Fruit fly (Drosophila melanogaster): Measurements from ENCODE around the gene Pc.

DNA sequence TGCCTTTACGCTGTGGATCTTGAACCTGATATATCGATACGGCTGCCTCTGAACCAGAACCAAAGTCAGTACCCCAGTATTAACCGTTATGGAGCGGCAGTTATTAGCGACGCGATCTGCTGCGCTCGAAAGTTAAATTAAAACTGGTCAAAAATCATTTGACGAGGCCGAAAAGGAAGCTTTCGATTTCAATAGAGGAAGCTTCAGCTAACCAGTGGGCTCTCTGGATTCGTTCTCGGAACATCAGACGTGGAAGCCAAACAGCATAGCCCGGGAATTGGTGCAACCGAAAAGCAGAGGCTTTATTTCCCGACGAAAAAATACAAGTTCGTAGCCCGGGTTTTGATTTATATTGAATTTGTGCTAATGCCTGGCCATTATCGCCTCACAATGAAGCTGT, 25.1 kb downstream of the Pc start, which contains the start of gene Cpr78Ca:
- no peak for TF ChIP-seq kay (GFP tag; ENCODE audit: borderline replicate concordance)
- no peak for TF ChIP-seq CG14711 (tag; optimal IDR thresholded peaks at IDR 0.05)
- TF ChIP-seq CG5204 (GFP tag; optimal IDR thresholded peaks at IDR 0.05), result no peak
- TF ChIP-seq CG12768 (GFP tag; optimal IDR thresholded peaks at IDR 0.05), result no peak
- TF ChIP-seq bab1 (GFP tag; optimal IDR thresholded peaks at IDR 0.05), result no peak
- no peak for TF ChIP-seq ovo (GFP tag; optimal IDR thresholded peaks at IDR 0.05)
- no peak for TF ChIP-seq Crg-1 (GFP tag; optimal IDR thresholded peaks at IDR 0.05)
- TF ChIP-seq CG11617 (GFP tag; optimal IDR thresholded peaks at IDR 0.05), result no peak
- no peak for TF ChIP-seq CG7101 (tag; optimal IDR thresholded peaks at IDR 0.05)
- no peak for TF ChIP-seq Clk (GFP tag; optimal IDR thresholded peaks at IDR 0.05)
- TF ChIP-seq Hr96 (GFP tag; optimal IDR thresholded peaks at IDR 0.05), result no peak
- TF ChIP-seq pad (GFP tag; optimal IDR thresholded peaks at IDR 0.05), result no peak
- TF ChIP-seq cic (GFP tag; optimal IDR thresholded peaks at IDR 0.05), result no peak
- TF ChIP-seq tj (GFP tag; optimal IDR thresholded peaks at IDR 0.05), result no peak
